Worm (Caenorhabditis elegans): Measurements from ENCODE around the gene F40G12.6.

DNA sequence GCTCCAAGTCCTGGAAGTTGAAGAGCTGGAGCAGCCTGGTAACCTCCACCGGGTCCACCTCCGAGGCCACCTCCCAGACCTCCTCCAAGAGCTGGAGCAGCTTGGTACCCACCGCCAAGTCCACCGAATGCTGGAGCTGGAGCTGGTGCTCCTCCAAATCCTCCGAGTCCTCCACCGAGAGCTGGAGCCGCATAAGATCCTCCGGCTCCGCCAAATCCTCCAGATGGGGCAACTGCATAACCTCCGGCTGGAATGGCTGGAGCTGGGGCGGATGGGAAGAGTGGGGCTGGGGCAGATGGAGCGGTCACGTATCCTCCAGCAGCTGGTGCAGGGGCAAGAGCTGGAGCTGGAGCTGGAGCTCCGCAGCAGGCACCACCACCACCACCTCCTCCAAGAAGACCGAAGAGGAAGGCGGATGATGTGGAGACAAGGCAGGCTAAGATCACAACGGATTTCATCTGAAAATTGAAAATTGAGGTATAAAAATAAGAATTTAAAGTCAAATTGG is 32.2 kb downstream of the F40G12.6 start, which contains the start of gene K02E11.10:
- no peak for TF ChIP-seq atf-7 (tag; optimal IDR thresholded peaks at IDR 0.05)
- no peak for TF ChIP-seq Y95B8A.8 (GFP tag; IDR thresholded peaks at IDR 0.05)
- TF ChIP-seq ceh-100 (GFP tag; IDR thresholded peaks at IDR 0.05), result no peak
- TF ChIP-seq ztf-26 (tag; optimal IDR thresholded peaks at IDR 0.05), result no peak
- no peak for TF ChIP-seq ama-1 (optimal IDR thresholded peaks at IDR 0.05)
- no peak for TF ChIP-seq ama-1 (GFP tag; optimal IDR thresholded peaks at IDR 0.05)
- no peak for TF ChIP-seq F52B5.7 (tag; optimal IDR thresholded peaks at IDR 0.05)
- no peak for TF ChIP-seq dox-1 (GFP tag; IDR thresholded peaks at IDR 0.05)
- no peak for TF ChIP-seq F49E8.2 (tag; optimal IDR thresholded peaks at IDR 0.05; ENCODE audit: insufficient read depth)
- no peak for TF ChIP-seq nhr-179 (tag; optimal IDR thresholded peaks at IDR 0.05)
- no peak for TF ChIP-seq ekl-4 (GFP tag; IDR thresholded peaks at IDR 0.05)
- TF ChIP-seq unc-62 (GFP tag; optimal IDR thresholded peaks at IDR 0.05), result no peak
- no peak for TF ChIP-seq ztf-18 (tag; optimal IDR thresholded peaks at IDR 0.05)
- no peak; the same call in 1 of the 2 replicates for TF ChIP-seq zfh-2 (GFP tag; conservative IDR thresholded peaks at IDR 0.05)
- TF ChIP-seq snpc-4 (GFP tag; optimal IDR thresholded peaks at IDR 0.05), result no peak
- no peak for TF ChIP-seq snpc-4 (tag; optimal IDR thresholded peaks at IDR 0.05)
